Worm (Caenorhabditis elegans): ENCODE results near the gene dnj-18.

Gene dnj-18

ce11 chrIII:4721750-4722149 is 23.8 kb downstream of the dnj-18 start, which contains the start of gene acy-1 (continued):
- TF ChIP-seq F55B11.4 (tag; optimal IDR thresholded peaks at IDR 0.05; ENCODE audit: borderline replicate concordance, insufficient read depth): no peak
- TF ChIP-seq ztf-18 (tag; optimal IDR thresholded peaks at IDR 0.05): no peak
- TF ChIP-seq F57C9.4 (tag; optimal IDR thresholded peaks at IDR 0.05): no peak
- no peak for TF ChIP-seq B0035.1 (tag; optimal IDR thresholded peaks at IDR 0.05)
- TF ChIP-seq B0336.3 (GFP tag; IDR thresholded peaks at IDR 0.05): no peak
- no peak for TF ChIP-seq hlh-26 (GFP tag; conservative IDR thresholded peaks at IDR 0.05)
- no peak for TF ChIP-seq pbrm-1 (GFP tag; IDR thresholded peaks at IDR 0.05)
- TF ChIP-seq nhr-90 (tag; optimal IDR thresholded peaks at IDR 0.05): no peak
- TF ChIP-seq nhr-179 (tag; optimal IDR thresholded peaks at IDR 0.05): no peak
- TF ChIP-seq hmg-20 (GFP tag; IDR thresholded peaks at IDR 0.05): no peak
- no peak for TF ChIP-seq rec-8 (tag; optimal IDR thresholded peaks at IDR 0.05)
- TF ChIP-seq mcd-1 (GFP tag; IDR thresholded peaks at IDR 0.05): peak; percentile 57
- TF ChIP-seq ztf-22 (GFP tag; optimal IDR thresholded peaks at IDR 0.05): no peak
- TF ChIP-seq madf-6 (GFP tag; IDR thresholded peaks at IDR 0.05): no peak
- TF ChIP-seq lin-35 (GFP tag; optimal IDR thresholded peaks at IDR 0.05): peak in 1 of 3 experiments; percentile 78
- TF ChIP-seq T26A5.8 (tag; optimal IDR thresholded peaks at IDR 0.05): no peak
- no peak for TF ChIP-seq chd-7 (tag; optimal IDR thresholded peaks at IDR 0.05)
- no peak for TF ChIP-seq lin-26 (GFP tag; IDR thresholded peaks at IDR 0.05)
- peak; percentile 85 for TF ChIP-seq hmg-1.2 (GFP tag; IDR thresholded peaks at IDR 0.05)
- TF ChIP-seq gei-17 (GFP tag; optimal IDR thresholded peaks at IDR 0.05): no peak
- TF ChIP-seq cebp-1 (GFP tag; IDR thresholded peaks at IDR 0.05): no peak
- TF ChIP-seq cebp-1 (tag; optimal IDR thresholded peaks at IDR 0.05): peak; percentile 59
- no peak for TF ChIP-seq tbp1 (GFP tag; optimal IDR thresholded peaks at IDR 0.05)
- TF ChIP-seq mxl-1 (tag; optimal IDR thresholded peaks at IDR 0.05): no peak
- TF ChIP-seq ceh-27 (GFP tag; optimal IDR thresholded peaks at IDR 0.05): peak; percentile 51
- no peak for TF ChIP-seq sdz-38 (tag; optimal IDR thresholded peaks at IDR 0.05)
- no peak for TF ChIP-seq ets-4 (GFP tag; optimal IDR thresholded peaks at IDR 0.05)
- TF ChIP-seq ama-1 (optimal IDR thresholded peaks at IDR 0.05): no peak
- TF ChIP-seq ama-1 (GFP tag; optimal IDR thresholded peaks at IDR 0.05): no peak
- no peak for TF ChIP-seq nhr-120 (GFP tag; IDR thresholded peaks at IDR 0.05)
- no peak for TF ChIP-seq attf-3 (GFP tag; conservative IDR thresholded peaks at IDR 0.05)
- no peak for TF ChIP-seq nhr-80 (tag; optimal IDR thresholded peaks at IDR 0.05)
- no peak for TF ChIP-seq F33H1.4 (GFP tag; IDR thresholded peaks at IDR 0.05)
- peak; percentile 45; the same call in 1 of the 2 replicates for TF ChIP-seq dox-1 (GFP tag; IDR thresholded peaks at IDR 0.05)
- no peak for TF ChIP-seq Y95B8A.8 (GFP tag; IDR thresholded peaks at IDR 0.05)
- no peak for TF ChIP-seq madf-8 (GFP tag; conservative IDR thresholded peaks at IDR 0.05)
- no peak for TF ChIP-seq snpc-1.3 (tag; optimal IDR thresholded peaks at IDR 0.05; ENCODE audit: insufficient read depth)
- no peak for TF ChIP-seq F57A8.1 (GFP tag; optimal IDR thresholded peaks at IDR 0.05)
- TF ChIP-seq dpl-1 (GFP tag; optimal IDR thresholded peaks at IDR 0.05): no peak
- TF ChIP-seq hlh-12 (tag; optimal IDR thresholded peaks at IDR 0.05): no peak
- peak; percentile 75 for TF ChIP-seq K12H6.12 (tag; optimal IDR thresholded peaks at IDR 0.05)
- no peak for TF ChIP-seq pha-4 (tag; optimal IDR thresholded peaks at IDR 0.05)
- peak; percentile 8 for TF ChIP-seq lin-54 (GFP tag; optimal IDR thresholded peaks at IDR 0.05)
- TF ChIP-seq athp-1 (tag; optimal IDR thresholded peaks at IDR 0.05): no peak
- TF ChIP-seq egrh-3 (GFP tag; IDR thresholded peaks at IDR 0.05): no peak
- TF ChIP-seq lsy-27 (tag; optimal IDR thresholded peaks at IDR 0.05; ENCODE audit: borderline replicate concordance, insufficient read depth): no peak
- no peak for TF ChIP-seq ceh-79 (tag; optimal IDR thresholded peaks at IDR 0.05)
- peak; percentile 36 for TF ChIP-seq lin-40 (tag; optimal IDR thresholded peaks at IDR 0.05)
- TF ChIP-seq sea-2 (GFP tag; IDR thresholded peaks at IDR 0.05): no peak
- no peak for TF ChIP-seq cebp-2 (GFP tag; IDR thresholded peaks at IDR 0.05)

Data from whole organism, young adult.